Worm (Caenorhabditis elegans): ENCODE results near the gene haf-2.

DNA sequence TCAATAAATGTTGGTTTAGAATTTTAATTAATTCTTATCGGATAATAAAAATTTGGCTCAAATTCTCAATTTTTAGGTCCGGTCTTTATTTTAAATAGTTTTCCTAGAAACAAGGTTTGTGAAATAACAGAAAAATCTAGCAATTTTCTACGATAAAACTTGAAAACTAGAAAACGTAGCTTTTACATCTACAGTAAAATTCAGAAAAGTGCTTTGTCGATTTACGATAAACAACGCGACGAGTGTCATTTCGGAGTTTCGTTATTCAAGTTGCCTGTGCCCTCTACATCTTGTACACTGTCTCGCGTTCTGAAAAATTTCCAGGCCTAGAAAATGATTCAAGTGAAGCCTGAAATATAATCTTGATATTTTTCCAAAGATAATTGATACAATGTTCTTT is 547 bp upstream of the haf-2 start:
- TF ChIP-seq lin-13 (GFP tag; optimal IDR thresholded peaks at IDR 0.05) (no peak), efl-3 (GFP tag; optimal IDR thresholded peaks at IDR 0.05) (no peak), nhr-237 (tag; optimal IDR thresholded peaks at IDR 0.05) (no peak)

All from whole organism, L1 larva.